Worm (Caenorhabditis elegans): Measurements from ENCODE around the gene str-222.

DNA sequence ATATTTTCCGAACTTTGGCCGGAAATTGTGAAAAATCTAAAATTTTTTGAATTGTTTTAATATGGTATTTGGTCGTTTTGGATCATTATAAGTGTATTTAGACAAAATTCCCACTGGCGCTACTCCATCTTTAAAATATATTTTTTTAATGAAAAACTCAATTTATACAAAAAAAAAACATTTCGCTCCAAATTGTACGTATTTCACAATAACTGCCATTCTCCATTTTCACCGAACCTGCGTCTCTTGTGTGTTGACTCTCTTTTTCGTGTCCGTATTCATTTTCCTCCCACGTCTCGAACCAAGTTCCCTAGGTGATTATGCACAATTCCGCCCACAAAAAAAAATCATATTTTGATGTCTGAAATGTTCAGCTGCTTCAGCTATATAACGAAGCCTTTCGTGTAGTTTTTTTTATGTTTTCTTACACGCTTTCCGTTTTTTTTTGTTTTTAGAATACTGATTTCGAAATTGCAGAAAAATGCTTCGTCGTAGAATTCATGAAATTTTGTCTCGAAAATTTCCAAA, 35.3 kb upstream of the str-222 start, which contains the start of gene F16B4.2:
- TF ChIP-seq klf-2 (GFP tag; conservative IDR thresholded peaks at IDR 0.05) (no peak), med-1 (GFP tag; optimal IDR thresholded peaks at IDR 0.05; ENCODE audit: insufficient read depth) (no peak), flt-1 (GFP tag; IDR thresholded peaks at IDR 0.05) (no peak), ref-1 (GFP tag; conservative IDR thresholded peaks at IDR 0.05) (no peak), ztf-29 (GFP tag; IDR thresholded peaks at IDR 0.05) (no peak), tab-1 (GFP tag; IDR thresholded peaks at IDR 0.05) (no peak), ztf-23 (GFP tag; IDR thresholded peaks at IDR 0.05) (no peak), cog-1 (tag; optimal IDR thresholded peaks at IDR 0.05) (no peak)
